Fruit fly (Drosophila melanogaster) whole organism: ENCODE results near the gene Piezo.

Experiments used
- CG8478 ChIP-seq: fragments of >200 bp; optimal IDR thresholded peaks from 2 replicates; lab custom pipeline; 2018; ENCODE audit warnings: inconsistent platforms
- psq ChIP-seq: fragments of >200 bp; optimal IDR thresholded peaks from 2 replicates; lab custom pipeline; 2017

dm6 chr2L:8203748-8204147 is 40.9 kb downstream of the Piezo start:
- TF ChIP-seq CG8478 (lab: Kevin White, UChicago) (no peak), psq (no peak)
